Fruit fly (Drosophila melanogaster) S2 (cell line): ENCODE results near the gene Ppm1.

Experiments
- CG8478 ChIP-seq: fragments of >200 bp; optimal IDR thresholded peaks from 2 replicates; lab custom pipeline; 2018
- CTCF ChIP-seq, 2 experiments: fragments of >200 bp; optimal IDR thresholded peaks; 2 replicates each; lab custom pipeline; 2018

The Ppm1 gene

DNA sequence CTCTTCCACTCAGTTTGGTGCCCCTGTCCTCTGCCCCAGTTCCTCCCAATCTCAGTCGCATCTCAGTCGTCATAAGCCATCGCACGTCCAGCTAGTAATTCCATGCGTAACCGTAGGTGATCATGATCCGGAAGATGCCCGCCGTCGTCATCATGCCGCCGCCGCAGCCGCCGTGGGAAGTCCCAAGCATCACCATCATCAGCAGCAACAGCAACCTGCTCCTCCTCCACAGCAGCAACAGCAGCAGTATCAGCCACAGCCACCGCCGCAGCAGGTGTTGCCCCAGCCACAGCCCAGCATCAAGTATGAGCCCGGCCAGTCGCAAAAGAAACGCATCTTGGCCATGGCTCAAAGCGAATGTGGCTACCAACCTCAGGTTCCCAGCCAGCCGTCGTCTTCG lies 8.2 kb upstream of the Ppm1 start:
- TF ChIP-seq CG8478 (lab: Kevin White, UChicago) (no peak), CTCF (optimal IDR thresholded peaks at IDR 0.05; lab: Kevin White, UChicago) (no peak)

DNA sequence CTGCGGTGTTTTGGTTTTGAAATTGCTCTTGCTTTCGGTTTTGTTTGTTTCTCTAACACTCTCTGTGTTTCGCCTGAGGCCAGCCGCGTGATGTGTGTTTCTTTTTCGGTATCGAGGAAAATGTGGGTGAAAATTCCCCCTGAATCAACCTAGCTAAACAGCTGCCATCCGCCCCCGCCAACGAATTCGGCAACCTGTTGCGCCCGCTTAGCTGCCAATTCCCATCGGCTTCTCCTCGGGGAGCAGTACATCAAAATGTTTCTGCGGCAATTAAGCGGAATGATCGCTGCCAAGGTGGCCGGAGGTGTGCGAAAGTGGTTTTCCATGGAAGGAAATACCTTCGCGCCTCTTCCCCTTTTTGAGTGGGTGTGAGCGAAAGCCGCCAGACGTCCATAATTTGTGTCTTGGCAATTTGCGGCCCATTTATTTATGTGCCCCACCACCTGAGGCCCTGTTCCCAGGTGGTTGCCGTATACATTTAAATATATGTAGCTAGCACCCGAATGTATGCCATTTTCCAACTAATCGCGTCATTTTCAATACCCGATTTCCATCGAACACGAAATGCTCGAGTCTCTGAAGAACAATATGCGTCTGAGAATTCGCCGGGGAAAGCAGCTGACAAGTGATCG lies 5.6 kb downstream of the Ppm1 start:
- TF ChIP-seq CTCF (optimal IDR thresholded peaks at IDR 0.05; lab: Kevin White, UChicago) (no peak), CG8478 (lab: Kevin White, UChicago) (no peak)

DNA sequence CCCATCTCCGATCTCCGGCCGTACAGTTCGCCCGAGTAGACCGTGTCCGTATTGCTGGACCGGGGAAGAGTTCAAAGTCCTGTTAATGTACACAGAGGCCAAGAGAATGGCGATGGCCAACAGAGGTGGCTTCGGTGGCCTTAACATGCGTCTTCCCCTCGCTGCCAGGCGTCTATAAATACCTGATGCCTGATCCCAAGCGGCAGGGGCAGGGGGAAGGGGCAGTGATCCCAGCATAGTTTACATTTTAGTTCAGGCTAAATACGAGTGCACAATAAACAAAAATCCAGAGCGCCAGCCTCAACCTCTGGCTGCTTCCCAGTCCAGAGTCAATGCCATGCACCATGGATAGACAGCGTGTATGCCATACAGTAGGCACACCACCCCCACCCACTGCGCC lies 6.7 kb downstream of the Ppm1 start:
- no peak for TF ChIP-seq CG8478 (lab: Kevin White, UChicago)
- no peak for TF ChIP-seq CTCF (optimal IDR thresholded peaks at IDR 0.05; lab: Kevin White, UChicago)

DNA sequence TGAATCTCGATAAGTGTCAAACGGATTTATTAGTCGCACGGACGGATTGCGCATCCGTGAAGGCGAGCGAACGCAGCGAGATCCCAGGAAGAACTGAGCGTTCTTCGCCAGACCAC lies 7.9 kb downstream of the Ppm1 start, which contains the start of gene Kah:
Gene Kah, minus strand, starts transcription at position 101 of the 116 bp plus-strand sequence.
- TF ChIP-seq CTCF (optimal IDR thresholded peaks at IDR 0.05; lab: Kevin White, UChicago) (no peak), CG8478 (lab: Kevin White, UChicago) (no peak)

DNA sequence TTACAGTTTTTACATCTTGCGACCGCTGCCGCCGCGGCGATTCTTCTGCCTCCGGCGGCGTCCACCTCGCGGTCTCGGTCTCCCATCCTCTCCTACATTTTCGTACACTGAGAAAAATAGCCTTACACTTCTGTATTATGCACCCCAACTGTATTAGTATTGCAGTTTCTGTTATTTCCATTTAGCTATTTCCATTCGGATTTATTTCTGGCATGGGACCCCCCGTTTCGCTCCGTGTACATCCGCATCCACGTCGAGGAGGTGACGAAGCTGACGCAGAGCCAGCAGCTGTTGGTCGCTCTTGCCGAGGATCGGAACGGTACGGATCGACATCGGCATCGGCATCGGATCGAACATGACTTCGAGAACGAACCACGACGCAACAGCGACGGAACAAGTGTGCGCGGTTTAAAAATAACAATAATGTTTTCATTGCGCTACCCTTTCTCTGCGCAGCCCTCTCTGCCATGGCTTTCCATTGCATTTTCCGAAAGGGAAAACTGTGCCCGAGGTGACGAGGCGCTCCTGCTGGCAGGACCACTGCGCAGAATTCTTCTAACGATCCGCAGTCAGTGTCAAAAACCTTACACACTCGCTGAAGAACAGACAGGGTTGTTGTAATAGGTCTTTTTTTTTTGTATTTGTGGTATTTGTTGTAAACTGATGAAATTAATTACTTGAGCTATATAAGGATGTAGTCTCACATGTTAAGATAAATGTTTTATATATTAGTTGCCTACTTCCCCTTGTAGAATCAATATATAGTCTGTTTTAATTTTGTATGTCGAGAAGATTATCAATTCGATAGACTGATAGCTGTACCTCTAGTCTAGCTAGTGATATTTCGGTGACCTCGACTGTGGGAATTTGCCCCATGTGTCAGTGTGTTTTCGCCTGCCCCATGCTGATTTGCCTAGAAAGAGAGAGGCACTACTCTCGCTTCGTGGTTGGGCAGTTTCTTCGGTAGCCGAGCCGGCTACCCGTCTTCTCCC lies 8.4 kb downstream of the Ppm1 start:
- TF ChIP-seq CG8478 (lab: Kevin White, UChicago) (no peak), CTCF (optimal IDR thresholded peaks at IDR 0.05; lab: Kevin White, UChicago) (no peak)

DNA sequence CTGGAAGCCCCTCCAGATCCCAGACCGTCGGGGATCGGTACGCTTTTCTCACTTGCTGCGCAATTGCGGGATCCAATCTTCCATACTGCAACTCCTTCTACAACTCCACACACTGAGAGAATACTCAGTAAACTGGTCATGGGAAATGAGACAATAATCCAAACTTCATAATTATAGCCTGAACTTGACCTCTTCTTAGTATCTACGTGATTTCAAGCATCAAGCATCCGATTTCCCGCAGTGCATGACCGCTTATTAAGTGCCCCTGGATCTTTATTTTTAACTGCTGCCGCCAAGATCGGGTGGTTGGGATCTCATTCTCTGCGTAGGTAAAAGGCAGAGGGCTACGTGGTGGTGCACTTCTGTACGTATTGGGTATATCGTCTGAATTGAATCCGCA lies 10.2 kb downstream of the Ppm1 start:
- TF ChIP-seq CG8478 (lab: Kevin White, UChicago) (no peak), CTCF (optimal IDR thresholded peaks at IDR 0.05; lab: Kevin White, UChicago) (no peak)

DNA sequence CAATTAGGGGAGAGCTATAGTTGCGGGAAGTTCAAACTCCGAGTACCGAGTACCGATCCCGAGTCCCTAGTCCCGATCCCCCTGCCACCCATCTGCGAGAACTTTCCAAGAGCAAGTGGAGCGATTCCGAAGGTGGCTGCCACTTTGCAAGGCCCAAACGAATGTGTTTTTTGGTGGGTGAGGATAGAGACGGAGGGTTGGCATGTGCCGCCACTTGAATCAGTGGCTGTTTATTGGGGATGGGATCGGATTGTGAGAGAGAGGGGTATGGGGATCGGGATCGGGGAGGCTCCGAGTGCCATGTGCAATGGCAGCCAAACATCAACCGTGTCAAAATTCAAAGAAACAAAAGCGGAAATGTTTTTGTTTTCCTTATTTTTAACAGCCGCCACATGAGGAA lies 11.1 kb downstream of the Ppm1 start:
- TF ChIP-seq CG8478 (lab: Kevin White, UChicago): no peak
- no peak for TF ChIP-seq CTCF (optimal IDR thresholded peaks at IDR 0.05; lab: Kevin White, UChicago)

DNA sequence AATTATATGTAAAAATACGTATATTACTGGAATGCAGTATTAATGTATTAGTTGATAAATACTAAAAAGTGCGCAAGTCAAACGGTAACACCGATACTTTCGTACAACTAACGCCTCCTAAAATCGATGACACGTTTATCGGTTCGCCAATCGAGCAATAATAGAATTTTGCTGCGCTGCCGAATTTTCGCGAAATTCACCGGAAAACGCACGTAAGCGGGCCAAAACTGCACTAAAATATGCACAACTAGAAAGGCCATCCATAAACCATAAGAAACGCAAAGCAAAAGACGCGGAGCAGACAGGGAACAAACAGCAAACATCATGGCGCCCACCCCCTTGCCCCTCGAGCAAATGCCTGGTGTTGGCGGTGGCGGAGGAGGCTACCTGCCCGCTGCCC lies 12.0 kb downstream of the Ppm1 start, which contains the start of gene MED14:
Gene MED14, plus strand, starts transcription at position 145 of the 400 bp plus-strand sequence.
- TF ChIP-seq CG8478 (lab: Kevin White, UChicago): no peak
- peak; percentile 15 to 22 for TF ChIP-seq CTCF (optimal IDR thresholded peaks at IDR 0.05; lab: Kevin White, UChicago)

DNA sequence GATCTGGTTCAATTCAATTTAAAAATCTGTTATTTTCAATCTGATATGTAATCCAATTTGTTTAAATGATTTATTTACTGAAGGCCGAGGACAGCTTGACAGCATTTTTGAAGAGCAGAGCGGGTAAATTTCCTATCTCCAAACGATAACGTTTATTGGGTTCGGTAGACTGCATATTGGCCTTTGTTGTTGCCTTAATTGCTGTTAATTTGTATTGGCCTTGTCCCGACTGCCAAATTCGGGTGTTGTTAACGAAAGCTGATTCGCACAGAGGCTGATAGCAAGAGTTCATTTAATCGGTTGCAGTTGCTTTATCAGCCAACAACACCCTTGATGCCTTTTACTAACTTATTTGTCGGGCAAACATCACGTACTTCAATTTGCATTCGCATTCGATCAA lies 20.0 kb downstream of the Ppm1 start:
- no peak for TF ChIP-seq CTCF (optimal IDR thresholded peaks at IDR 0.05; lab: Kevin White, UChicago)
- no peak for TF ChIP-seq CG8478 (lab: Kevin White, UChicago)

DNA sequence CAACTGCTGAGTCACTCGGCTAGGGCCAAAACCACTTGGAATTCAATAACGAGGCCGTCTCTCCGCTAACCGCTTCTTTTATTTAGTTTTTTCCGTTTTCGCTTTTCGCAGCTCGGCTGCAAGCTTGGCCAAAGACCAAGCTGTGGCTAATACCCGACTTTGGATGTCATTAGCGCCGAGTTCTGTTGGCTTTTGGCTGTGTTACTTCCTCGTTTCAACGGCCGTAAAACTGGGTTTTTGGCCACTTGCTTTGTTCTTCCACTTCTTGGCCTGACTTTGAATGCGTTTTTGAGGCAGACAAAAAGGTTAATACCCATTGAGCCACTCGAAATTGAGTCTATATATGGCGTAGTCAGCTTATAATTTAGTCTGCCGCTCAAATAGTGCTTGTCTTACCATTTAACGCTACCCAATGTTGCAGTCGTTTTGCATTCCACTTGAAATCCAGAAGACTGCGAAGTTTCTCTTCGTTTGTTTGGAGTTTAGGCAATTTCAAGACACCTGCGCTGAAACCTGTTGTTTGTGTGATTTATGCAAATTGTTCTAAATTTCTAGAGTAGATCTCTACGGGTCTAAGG lies 20.5 kb downstream of the Ppm1 start:
- TF ChIP-seq CG8478 (lab: Kevin White, UChicago): no peak
- TF ChIP-seq CTCF (optimal IDR thresholded peaks at IDR 0.05; lab: Kevin White, UChicago): no peak

DNA sequence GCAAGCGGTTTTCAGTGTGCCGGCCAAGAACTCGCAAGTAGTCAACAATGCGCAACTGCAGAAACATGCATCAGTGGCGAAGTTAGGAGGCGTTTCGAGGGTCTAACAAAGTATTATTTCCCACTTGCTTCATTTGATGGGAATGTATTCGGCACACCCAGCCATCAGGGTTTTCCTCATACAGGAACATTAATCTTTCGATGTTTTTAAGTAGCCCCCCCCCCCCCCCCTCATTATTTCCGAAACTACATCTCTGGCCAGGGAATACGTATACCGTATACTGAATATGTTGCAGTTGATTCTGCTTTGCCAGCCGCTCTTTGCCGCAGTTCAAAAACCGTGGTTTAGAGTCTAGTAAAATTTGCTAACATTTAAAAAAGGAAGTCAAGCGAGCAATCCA lies 21.4 kb downstream of the Ppm1 start:
- TF ChIP-seq CTCF (optimal IDR thresholded peaks at IDR 0.05; lab: Kevin White, UChicago) (no peak), CG8478 (lab: Kevin White, UChicago) (no peak)

DNA sequence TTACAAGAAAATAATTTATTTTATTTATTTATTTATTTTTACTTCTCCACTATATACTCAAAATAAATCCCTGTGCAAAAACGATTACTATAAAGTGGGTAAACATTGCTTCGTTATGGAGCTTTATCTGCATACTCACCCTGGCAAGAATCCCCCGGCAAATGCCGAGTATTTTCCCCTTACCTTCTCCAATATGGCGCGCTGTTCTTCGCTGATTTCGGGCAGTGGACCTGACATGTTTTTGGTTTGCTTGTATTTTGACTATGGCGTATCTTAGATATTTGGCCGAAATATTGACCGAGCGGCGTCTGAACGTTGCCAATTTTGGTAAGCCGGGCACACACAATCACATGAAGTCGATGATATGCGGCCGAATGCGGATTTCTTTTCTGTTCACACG lies 22.1 kb downstream of the Ppm1 start:
- no peak for TF ChIP-seq CTCF (optimal IDR thresholded peaks at IDR 0.05; lab: Kevin White, UChicago)
- no peak for TF ChIP-seq CG8478 (lab: Kevin White, UChicago)

DNA sequence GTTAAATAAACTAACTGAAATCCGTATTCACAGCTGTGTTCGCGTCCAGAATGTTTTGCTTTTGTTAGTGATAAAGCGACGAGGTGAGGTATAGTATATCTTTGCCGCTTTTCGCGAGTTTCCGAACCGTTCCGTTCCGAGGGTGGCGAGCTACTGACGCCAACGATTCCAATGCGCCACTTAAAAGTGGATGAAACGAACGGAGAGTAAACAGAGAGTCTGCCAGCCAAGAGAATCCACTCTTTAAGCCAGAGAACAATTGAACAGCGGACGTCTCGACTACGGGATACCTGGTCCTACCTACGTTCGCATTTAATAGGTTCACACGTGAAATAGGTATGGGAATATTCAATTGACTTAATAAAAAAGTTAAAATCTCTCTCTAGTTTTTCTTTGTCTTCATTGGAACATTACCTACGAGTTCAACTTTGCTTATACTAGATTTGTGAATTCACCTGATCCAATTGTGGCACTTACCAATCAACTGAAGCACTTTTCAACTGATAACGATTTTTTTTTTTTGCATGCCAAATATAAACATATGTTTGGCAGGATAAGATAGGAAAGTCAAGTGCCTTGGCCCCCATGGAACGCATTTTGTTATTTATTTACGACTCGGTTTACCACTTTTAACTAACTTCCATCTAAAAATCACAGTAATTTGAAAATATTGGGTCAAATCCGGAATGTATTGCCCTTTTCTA lies 22.9 kb downstream of the Ppm1 start, which contains the start of gene CG13893:
Gene CG13893, minus strand, starts transcription at position 162 of the 704 bp plus-strand sequence.
- no peak for TF ChIP-seq CG8478 (lab: Kevin White, UChicago)
- TF ChIP-seq CTCF (optimal IDR thresholded peaks at IDR 0.05; lab: Kevin White, UChicago): no peak

DNA sequence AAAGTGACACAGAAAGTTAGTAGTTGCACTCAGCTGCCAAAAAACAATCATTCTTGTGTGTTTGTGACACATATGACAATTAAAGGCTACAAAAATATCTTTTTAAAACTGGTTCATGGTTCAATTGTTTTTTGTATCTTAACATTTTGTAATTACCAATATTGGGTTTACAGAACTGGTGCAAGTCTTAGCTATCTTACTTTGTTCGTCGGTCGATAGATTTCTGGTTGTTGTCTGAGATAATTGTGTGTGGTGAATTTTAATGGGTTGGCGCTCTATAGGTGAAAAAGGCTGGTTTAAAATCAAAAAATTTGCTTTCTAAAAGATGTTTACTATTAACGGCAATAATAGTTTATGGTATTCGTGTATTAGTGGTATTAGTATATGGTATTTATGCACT lies 23.6 kb downstream of the Ppm1 start:
- TF ChIP-seq CG8478 (lab: Kevin White, UChicago) (no peak), CTCF (optimal IDR thresholded peaks at IDR 0.05; lab: Kevin White, UChicago) (peak; percentile 62 to 79)
